Worm (Caenorhabditis elegans) whole organism, L4/young adult: ENCODE data around the gene jun-1.

Source experiments
- W03F9.2 ChIP-seq: fragments of 150-350 bp; optimal IDR thresholded peaks from 2 replicates; lab custom pipeline; 2014; ENCODE audit warnings: missing biosample characterization, missing genetic modification characterization
- dao-5 ChIP-seq: sonication (generic microtip); optimal IDR thresholded peaks from 2 replicates; lab custom pipeline; 2016; ENCODE audit warnings: missing genotype, missing genetic modification characterization, moderate library complexity, missing compliant biosample characterization
- him-1 ChIP-seq: sonication (generic microtip); optimal IDR thresholded peaks from 2 replicates; lab custom pipeline; 2016; ENCODE audit warnings: missing genotype, missing genetic modification reagents, missing genetic modification characterization, missing compliant biosample characterization

- TF ChIP-seq dao-5 (tag; lab: Kevin White, UChicago) = no peak
- no peak for TF ChIP-seq W03F9.2 (tag; lab: Kevin White, UChicago)
- no peak for TF ChIP-seq him-1 (tag; lab: Kevin White, UChicago)
Measured at ce11 chrII:9158029-9158428, 45.1 kb downstream of the jun-1 start, which contains the start of gene oac-54.
